Fruit fly (Drosophila melanogaster) whole organism, pupa: ENCODE data around the gene CG31200.

Source experiments
- CG12605 ChIP-seq: fragments of 200-800 bp; sonication (Bioruptor generic); IDR thresholded peaks from 2 replicates; pipeline ENCODE4 v1.3.6; 2022; ENCODE audit warnings: missing biosample characterization, missing genetic modification characterization
- CG14655 ChIP-seq: fragments of 200-800 bp; sonication (Bioruptor generic); optimal IDR thresholded peaks from 3 replicates; lab custom pipeline; 2017; ENCODE audit warnings: mild to moderate bottlenecking, missing biosample characterization, missing genetic modification reagents, missing genetic modification characterization
- CG17806 ChIP-seq: fragments of 200-800 bp; sonication (Bioruptor generic); optimal IDR thresholded peaks from 2 replicates; lab custom pipeline; 2018; ENCODE audit warnings: missing biosample characterization, mild to moderate bottlenecking, missing genetic modification characterization, moderate library complexity
- CG8159 ChIP-seq: fragments of 200-800 bp; sonication (Bioruptor generic); optimal IDR thresholded peaks from 3 replicates; lab custom pipeline; 2018; ENCODE audit warnings: missing biosample characterization, mild to moderate bottlenecking, missing genetic modification characterization, moderate library complexity
- CG8301 ChIP-seq: fragments of 200-800 bp; sonication (Bioruptor generic); optimal IDR thresholded peaks from 2 replicates; lab custom pipeline; 2018; ENCODE audit warnings: missing biosample characterization, mild to moderate bottlenecking, missing genetic modification characterization
- Pif1B ChIP-seq: fragments of 200-800 bp; sonication (Bioruptor generic); optimal IDR thresholded peaks from 3 replicates; lab custom pipeline; 2016; ENCODE audit warnings: missing biosample characterization, missing genetic modification characterization
- Snoo ChIP-seq: fragments of 200-800 bp; sonication (Bioruptor generic); optimal IDR thresholded peaks from 3 replicates; lab custom pipeline; 2017; ENCODE audit warnings: missing biosample characterization, mild to moderate bottlenecking, missing genetic modification characterization, inconsistent platforms
- rn ChIP-seq: fragments of 200-800 bp; sonication (Bioruptor generic); IDR thresholded peaks from 2 replicates; pipeline ENCODE4 v1.3.6; 2022; ENCODE audit warnings: missing biosample characterization, missing genetic modification characterization

DNA sequence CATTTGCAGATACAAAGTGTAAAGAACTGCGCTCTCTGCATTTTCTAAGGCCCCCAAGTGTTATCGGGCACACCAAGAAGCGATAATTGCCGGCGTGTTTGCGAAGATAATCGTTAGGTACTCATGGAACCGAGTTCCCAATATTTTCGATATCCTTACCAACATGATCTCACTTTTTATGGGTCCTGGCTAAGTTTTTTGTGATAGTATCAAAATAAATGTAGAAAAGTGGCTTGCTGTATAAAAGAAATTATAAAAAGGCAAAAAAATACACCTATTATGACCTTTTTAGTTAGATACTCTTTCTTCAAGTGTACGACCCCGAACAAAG, 21.0 kb upstream of the CG31200 start:
- TF ChIP-seq CG8301 (tag; lab: Kevin White, UChicago), result no peak
- TF ChIP-seq CG14655 (GFP tag; lab: Kevin White, UChicago), result no peak
- TF ChIP-seq Snoo (tag; lab: Kevin White, UChicago), result no peak
- TF ChIP-seq rn (GFP tag; lab: Robert Waterston, UW), result no peak
- no peak for TF ChIP-seq CG8159 (tag; lab: Kevin White, UChicago)
- TF ChIP-seq CG12605, result no peak
- no peak for TF ChIP-seq Pif1B (GFP tag; lab: Kevin White, UChicago)
- no peak for TF ChIP-seq CG17806
